Fruit fly (Drosophila melanogaster) Kc167 (cell line): ENCODE measurements around the gene CG10866.

Experiments used
- Myc ChIP-seq: fragments of >200 bp; optimal IDR thresholded peaks from 2 replicates; lab custom pipeline; 2017; ENCODE audit warnings: missing external identifiers
- Sin3A ChIP-seq: fragments of >200 bp; optimal IDR thresholded peaks from 2 replicates; lab custom pipeline; 2018; ENCODE audit warnings: missing external identifiers
- h ChIP-seq: fragments of >200 bp; optimal IDR thresholded peaks from 3 replicates; lab custom pipeline; 2018; ENCODE audit warnings: missing external identifiers
- insv ChIP-seq: fragments of >200 bp; optimal IDR thresholded peaks from 3 replicates; lab custom pipeline; 2018; ENCODE audit warnings: missing external identifiers
- psq ChIP-seq: fragments of >200 bp; optimal IDR thresholded peaks from 2 replicates; lab custom pipeline; 2017; ENCODE audit warnings: missing external identifiers
- ttk ChIP-seq: sonication (Bioruptor generic); optimal IDR thresholded peaks from 2 replicates; lab custom pipeline; 2017; ENCODE audit warnings: missing external identifiers

Gene CG10866

DNA sequence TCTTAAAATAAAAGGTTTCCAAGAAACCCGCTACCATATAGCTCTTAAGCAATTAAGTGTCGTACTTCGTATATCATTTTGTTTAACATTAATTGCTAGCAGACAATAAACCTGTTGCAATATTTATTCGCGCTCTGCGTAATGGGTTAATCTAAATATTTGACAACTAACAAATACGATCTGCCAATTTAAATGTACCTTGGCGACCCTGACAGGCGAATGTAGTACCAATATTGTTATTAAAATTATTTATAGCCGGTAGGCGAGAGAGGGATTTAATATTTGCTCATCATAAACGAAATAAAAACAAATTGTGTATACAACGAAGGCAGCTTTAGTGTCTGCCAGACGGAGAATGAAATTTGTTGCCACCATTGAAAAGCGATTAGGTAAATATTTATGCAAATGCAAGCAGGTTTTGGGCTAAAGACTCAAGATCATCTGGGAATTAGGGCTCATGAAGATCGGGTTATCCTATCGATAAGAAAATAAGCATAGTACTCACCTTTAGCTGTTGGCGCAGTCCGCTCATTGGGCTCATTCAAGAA is 5.0 kb downstream of the CG10866 start:
- no peak for TF ChIP-seq Myc
- TF ChIP-seq h, result no peak

DNA sequence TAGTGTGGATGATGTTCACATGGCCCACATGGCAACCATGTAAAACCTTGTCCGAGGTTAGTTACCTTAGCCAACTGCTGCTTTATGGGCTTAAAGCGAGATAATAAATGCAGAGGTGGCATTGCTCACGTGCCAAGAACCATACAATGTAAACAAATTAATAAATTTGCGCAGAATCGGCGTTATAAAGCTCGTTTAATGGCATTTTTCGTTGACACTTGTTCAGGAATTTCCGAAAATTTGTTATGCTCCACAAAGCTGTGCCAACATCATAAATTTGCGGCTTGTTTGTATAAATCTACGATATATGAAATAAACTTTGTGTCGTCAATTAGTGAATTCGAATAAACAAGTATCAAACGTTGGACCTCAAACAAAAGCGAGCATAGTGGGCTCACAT is 6.0 kb downstream of the CG10866 start:
- no peak for TF ChIP-seq Myc
- no peak for TF ChIP-seq ttk (lab: Kevin White, UChicago)
- TF ChIP-seq h, result no peak
- TF ChIP-seq insv, result no peak
- no peak for TF ChIP-seq Sin3A (lab: Kevin White, UChicago)
- no peak for TF ChIP-seq psq

DNA sequence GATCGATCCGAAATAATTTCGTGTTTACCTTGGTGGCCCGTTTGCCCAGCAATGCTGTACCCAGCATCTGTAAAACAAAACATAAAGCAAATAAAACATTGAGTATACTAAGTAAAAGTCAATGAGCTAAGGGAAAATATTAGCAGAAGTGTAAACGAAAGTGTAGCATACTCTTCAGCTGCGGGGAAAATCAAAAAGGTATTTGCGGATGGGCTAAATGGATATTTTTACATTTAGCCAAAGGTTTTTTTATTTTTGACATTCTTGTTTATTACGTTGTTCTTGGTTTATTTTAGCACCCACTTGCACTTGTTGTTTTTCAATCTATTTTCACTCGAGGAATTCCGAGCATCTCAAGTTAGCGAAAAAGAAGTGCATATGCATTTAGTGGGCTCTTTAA is 6.9 kb downstream of the CG10866 start:
- no peak for TF ChIP-seq ttk (lab: Kevin White, UChicago)
- no peak for TF ChIP-seq Sin3A (lab: Kevin White, UChicago)

DNA sequence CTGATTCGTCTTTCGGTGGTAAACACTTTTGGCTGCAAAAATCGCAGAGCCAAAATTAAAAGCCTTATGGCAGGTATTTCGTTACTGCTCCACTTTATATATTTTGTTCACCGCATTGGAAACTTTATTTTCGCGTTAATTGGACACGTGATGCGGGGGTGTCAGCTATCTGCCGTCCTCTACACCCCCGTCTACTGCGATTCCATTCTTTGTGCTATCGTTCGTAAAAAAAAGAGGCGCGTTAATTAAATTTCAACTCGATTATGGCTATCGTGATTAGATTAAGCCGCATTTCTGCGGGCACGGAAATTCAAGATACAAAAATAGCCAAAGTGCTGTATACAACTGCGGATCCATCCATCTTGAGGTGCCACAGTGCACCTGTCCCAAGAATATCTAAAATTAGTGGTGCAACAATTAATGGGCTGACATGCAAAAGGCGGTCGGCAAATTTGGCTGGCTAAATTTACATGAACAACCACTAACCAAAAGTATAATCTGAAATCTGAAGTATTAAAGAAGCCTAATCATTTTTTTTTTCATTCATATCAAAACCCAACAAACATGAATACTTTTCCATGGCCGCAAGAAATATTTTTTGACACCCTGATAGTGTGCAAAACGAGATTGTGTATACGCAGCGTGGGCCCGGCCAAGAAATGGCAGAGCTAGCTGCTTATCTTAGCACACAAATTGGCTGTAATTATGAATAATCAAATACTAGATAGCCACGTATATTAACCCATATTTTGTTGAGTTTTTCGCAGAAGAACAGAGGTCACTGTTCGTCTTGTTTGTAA is 7.6 kb downstream of the CG10866 start:
- TF ChIP-seq h (no peak), ttk (lab: Kevin White, UChicago) (no peak), insv (no peak), Sin3A (lab: Kevin White, UChicago) (no peak), Myc (no peak), psq (no peak)

DNA sequence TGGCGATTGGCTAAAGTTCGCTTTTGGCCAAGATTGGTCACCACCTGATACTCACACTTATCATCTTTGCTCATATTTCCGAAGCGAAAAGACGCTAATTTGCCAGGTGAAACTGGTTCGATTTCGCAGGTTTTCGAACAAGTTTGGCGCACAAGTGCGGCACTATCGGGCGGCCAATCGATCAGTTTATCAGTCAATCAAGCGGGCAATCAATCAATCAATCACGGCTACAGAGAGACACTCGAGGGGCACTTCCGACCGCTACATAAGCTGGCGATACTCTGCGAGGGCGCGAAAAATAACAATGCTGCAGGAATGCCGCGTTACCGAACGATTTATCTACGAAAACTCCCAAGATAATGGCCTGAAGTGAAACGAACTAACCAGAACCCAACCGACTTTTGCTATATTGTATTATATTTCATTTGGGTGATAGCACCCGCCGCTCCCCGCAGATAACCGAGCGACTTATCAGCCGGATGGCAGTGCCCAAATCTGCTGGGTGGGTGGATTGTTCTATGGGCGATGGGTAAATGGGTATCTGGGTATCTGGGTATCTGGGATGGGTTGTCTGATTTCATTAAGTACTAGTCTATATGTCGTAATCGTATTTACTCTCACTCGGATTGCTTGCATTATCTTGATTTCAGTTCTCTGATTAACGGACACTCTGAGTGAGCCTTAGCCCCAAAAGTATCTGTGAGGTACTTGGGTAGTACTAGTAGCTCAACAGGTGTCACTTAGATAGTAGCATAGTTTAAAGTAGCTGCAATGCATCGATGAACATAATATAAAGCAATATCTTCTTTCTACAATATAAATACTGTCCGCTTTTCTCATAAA is 8.6 kb downstream of the CG10866 start:
- no peak for TF ChIP-seq psq
- no peak for TF ChIP-seq Sin3A (lab: Kevin White, UChicago)
- no peak for TF ChIP-seq Myc
- TF ChIP-seq insv, result no peak
- TF ChIP-seq ttk (lab: Kevin White, UChicago), result no peak
- TF ChIP-seq h, result no peak

DNA sequence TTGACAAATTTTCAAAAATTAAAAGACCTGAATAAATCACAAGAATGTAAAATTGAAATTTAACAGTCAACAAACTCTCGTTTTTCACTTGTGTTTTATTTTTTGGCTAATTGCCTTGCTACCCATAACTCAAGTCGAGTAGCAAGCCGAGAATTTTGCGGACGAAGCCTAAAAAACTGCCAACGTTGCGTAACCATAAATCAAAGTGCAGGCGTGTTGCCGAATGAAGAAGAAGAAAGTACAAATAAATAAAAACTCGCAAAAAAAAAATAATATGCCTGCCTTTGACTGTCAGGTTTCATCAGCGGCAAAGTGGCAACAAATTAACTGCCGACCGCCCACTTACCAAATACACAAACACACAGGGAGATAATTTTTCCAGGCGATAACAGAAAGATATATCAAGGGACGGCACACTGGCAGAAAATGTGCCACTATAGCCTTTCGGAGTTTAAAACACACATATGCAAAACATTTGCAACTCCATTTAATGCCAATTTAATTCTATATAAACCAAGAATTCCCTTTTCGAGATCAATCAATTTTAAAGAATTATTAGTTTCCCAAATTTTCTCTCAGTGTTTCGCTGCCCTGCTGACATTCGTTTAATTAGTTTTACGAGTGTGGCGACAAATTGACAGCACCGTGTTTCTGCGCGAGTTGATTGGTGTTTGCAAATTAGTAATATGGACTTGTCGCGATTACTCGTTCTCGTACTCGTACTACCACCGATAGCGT is 9.4 kb downstream of the CG10866 start:
- no peak for TF ChIP-seq psq
- no peak for TF ChIP-seq Myc
- TF ChIP-seq ttk (lab: Kevin White, UChicago), result no peak
- TF ChIP-seq insv, result no peak
- TF ChIP-seq h, result no peak
- no peak for TF ChIP-seq Sin3A (lab: Kevin White, UChicago)

DNA sequence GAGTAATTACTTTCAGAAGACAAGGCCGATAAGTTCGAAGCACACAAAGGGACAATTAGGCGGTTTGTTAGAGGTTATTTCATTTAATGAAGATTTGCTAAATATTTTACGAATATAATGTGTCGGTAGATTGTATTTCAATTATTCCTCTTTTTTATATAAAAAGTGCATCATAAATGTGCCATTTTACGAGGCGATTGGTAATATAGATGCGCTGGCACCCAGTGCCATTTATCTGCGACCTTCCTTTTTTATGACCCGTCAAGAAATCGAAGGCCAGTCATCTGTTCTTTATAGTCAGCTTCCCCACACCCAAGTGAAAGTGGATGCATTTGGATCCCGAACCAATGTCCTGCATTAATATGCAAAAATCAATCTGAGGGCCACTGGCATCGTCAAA is 10.3 kb downstream of the CG10866 start:
- TF ChIP-seq insv (no peak), Myc (no peak), ttk (lab: Kevin White, UChicago) (no peak), psq (no peak)

DNA sequence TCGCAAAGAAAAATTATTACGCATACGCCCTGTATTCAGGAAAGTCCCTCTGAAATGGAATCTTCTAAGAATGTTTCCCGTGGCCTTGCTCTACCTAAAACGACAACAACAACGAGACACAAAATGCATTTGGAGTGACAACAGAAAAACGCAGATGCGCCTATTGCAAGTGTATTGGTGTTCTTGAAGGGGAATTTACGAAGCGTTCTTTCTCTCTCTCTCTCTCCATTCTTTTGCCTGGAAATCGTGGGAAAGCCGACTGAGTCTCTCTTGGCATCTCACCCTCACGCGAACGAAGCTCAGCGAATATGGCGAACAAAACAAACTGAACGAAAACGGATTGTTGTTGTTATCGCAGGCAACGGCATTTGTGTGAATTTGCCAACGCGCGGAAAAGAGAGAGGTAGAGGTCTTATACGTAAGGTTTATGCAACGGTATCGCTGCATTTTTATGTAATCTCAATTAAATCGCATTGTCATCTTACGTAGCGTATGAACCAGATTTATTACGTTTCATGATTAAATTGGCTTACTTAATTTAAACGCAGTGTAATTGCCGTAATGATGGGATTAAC is 11.5 kb downstream of the CG10866 start:
- no peak for TF ChIP-seq ttk (lab: Kevin White, UChicago)
- TF ChIP-seq Myc, result no peak
- no peak for TF ChIP-seq Sin3A (lab: Kevin White, UChicago)
- no peak for TF ChIP-seq insv
- no peak for TF ChIP-seq psq
- TF ChIP-seq h, result no peak

DNA sequence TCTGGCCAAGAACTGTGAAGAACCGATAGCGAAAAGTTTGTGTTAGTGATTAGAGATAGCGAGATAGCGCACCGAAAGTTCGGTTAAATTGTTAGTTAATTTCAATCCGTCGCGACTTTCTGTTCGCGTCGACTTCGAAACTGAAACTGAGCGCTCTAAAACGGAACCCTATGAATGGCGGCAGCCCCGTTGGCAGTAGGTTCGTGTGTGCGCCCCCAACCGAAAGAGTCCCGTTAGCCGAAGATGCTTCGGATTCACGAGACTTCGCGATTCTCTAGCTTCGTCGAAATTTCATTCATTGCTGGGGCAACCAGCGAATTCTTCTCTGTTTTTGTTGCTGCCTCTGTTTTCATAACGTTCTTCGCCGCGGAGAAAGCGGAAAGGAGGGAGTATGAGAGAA is 12.3 kb downstream of the CG10866 start:
- TF ChIP-seq insv, result no peak
- TF ChIP-seq ttk (lab: Kevin White, UChicago), result no peak

DNA sequence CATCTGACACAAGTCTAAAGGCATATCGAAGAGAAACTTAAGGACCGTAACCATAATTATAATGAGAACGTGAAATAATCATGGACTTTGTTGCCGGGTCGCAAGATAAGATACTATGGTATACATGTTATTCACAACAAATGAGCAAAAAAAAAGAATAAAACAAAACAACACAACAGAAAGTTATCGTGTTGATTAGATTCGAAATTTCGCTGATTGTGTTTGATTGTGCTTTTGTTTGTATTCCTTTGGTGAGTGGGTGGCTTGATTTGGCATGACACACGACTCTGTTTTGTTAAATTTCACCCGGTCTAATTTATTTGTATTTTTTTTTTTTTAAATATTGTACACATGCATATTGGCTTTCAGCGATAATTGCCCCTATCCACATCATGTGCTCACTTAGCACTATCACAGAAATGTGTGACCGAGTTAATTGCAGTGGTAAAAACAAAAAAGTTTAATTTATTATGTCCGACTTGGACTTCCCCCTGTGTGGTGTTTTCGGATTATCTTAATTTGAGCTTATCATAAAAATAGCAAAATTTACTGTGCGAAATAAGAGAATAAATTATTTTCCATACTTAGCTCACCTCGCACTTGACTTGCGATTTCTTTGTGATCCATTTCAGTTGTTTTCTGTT is 14.0 kb downstream of the CG10866 start:
- TF ChIP-seq ttk (lab: Kevin White, UChicago) (no peak), Myc (no peak), psq (no peak), h (no peak), Sin3A (lab: Kevin White, UChicago) (no peak), insv (no peak)

DNA sequence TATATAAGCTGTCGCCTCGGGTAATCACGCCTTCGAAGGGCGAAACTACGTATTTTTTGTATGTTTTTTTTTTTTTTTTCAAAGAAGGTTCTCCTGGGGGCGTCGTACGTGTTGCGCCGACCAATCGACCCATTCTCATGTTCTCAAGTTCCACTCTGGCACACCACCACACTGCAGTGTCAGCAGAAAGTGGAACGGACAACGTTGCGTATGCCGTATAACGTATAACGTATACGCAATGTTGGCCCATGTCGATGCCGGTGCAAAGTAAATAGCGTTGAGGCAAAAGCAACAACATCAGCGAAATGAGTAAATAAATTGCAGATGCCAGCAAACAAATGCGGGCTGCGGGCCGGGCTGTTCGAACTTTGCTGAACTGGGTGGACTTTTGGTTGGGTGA is 25.7 kb downstream of the CG10866 start:
- no peak for TF ChIP-seq insv
- TF ChIP-seq Myc, result no peak
- TF ChIP-seq Sin3A (lab: Kevin White, UChicago), result no peak
- TF ChIP-seq ttk (lab: Kevin White, UChicago), result no peak
- no peak for TF ChIP-seq psq
- TF ChIP-seq h, result no peak

DNA sequence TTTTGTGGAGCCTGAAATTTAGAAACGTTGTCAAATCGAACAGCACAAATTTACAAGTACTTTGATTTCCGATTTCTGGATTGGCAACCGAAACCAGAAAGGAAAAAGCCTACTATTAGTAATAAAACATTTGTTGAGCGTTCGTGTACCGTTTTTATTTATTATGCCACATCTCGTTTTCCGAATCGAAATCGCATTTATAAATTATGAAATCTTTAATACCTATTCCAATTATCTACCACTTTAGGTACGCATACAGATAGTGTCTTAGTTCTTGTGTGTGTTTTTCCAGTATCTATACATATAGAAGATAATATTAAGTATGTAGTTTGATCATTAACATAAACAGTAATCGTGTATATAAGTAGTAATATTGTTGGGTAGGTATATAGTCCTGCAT is 28.0 kb downstream of the CG10866 start, which contains the start of gene mge:
TSS of gene mge (minus strand) at position 101 of the 400 bp plus-strand sequence.
- TF ChIP-seq psq (no peak), insv (no peak), Myc (no peak), Sin3A (lab: Kevin White, UChicago) (no peak), ttk (lab: Kevin White, UChicago) (no peak), h (no peak)
